Fruit fly (Drosophila melanogaster) S2 (cell line): ENCODE measurements around the gene CG2680.

Experiments
- CG8478 ChIP-seq: fragments of >200 bp; optimal IDR thresholded peaks from 2 replicates; lab custom pipeline; 2018
- CTCF ChIP-seq, 2 experiments: fragments of >200 bp; optimal IDR thresholded peaks; 2 replicates each; lab custom pipeline; 2018

The CG2680 gene

DNA sequence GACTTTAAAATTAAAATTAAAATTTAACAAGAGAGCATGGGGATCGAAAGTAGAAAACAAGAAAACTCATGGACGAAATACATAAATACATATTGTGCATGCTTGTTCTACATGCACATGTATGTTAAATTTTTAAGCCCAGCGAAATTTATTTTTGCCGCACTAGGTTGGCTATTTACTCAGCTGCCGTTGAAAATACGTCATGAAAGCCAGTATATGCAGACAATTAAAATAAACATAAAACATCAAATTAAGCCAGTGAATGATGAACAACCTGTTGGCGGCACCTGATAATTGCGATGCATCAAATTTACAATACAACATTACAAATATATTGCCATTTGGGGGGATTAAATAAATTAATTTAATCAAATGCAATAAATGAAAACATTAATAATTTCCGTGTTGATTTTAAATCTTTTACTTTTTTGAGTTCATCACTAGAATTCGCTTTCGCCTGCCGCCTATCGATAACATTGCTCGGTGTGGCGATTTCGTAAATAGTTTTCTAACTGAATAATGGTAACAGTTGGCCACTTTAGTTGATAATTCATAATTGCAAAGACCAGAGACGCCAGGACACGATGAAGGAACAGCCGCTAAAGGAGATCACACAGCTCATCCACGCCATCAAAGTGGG is 3.0 kb downstream of the CG2680 start, which contains the start of gene eIF2Bbeta:
Gene eIF2Bbeta, plus strand, starts transcription at position 438 of the 640 bp plus-strand sequence.
- no peak for TF ChIP-seq CTCF (optimal IDR thresholded peaks at IDR 0.05; lab: Kevin White, UChicago)

DNA sequence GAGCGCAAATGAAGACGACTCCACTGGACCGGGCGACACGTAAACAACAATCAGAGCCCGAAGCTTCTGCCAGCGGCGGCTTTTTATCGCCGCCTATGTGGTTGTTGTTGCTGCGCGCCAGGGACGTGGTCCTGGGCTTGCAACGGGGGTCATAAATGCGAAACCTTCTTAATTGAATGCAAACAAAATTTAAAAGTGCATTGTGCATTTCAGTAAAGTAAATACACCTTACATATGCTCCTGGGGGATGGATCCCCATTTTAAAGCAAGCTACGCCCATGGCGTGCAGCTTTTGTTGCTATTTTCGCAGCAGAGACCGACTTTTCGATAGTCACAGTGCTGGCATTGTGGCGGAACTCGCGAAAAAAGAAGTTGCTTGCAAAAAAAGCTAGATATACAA is 3.5 kb downstream of the CG2680 start, which contains the start of gene Ugalt:
Gene Ugalt, minus strand, starts transcription at position 160 of the 400 bp plus-strand sequence.
- TF ChIP-seq CG8478 (lab: Kevin White, UChicago) (no peak), CTCF (optimal IDR thresholded peaks at IDR 0.05; lab: Kevin White, UChicago) (no peak)

DNA sequence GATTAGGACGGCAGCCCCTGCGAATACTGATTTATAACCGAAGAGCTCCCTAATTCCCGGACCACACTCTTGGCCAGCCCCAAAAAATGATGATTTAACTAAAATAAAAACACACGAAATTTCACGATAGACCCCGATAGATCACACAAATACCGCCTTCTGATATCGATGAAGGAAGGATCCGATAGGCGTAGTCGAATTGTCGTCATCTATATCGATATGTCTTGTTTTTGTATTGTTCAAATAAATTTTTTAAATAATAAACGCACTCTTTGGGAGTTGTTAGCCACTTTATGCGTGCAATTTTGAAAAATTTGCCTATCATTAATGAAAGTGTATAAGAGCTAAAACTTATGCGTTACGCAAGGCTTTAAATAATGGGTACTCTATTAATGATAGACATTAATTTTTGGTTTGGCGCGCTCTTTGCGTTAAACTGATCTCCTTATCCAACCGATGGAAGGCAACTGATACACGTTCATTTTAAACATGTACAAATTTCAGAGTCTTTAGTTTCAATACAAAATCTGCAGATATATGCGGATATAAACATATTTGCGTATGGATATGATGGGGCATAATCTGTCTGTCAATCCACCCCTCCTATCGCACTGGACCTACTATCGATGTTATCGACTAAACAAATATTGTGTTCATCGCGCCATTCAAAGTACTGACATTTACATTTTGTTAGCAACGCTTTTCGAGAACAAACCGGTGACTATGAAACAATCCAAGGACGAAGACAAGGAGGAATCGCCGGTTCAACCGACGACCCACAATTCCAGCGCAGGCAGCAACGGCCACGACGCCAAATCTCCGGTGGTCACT is 8.9 kb downstream of the CG2680 start, which contains the start of the genes Spg7 and Lint-O:
Gene Spg7, minus strand, starts transcription at position 148 of the 831 bp plus-strand sequence.
Gene Lint-O, plus strand, starts transcription at position 638 of the 831 bp plus-strand sequence.
- no peak for TF ChIP-seq CTCF (optimal IDR thresholded peaks at IDR 0.05; lab: Kevin White, UChicago)
- TF ChIP-seq CG8478 (lab: Kevin White, UChicago): no peak

DNA sequence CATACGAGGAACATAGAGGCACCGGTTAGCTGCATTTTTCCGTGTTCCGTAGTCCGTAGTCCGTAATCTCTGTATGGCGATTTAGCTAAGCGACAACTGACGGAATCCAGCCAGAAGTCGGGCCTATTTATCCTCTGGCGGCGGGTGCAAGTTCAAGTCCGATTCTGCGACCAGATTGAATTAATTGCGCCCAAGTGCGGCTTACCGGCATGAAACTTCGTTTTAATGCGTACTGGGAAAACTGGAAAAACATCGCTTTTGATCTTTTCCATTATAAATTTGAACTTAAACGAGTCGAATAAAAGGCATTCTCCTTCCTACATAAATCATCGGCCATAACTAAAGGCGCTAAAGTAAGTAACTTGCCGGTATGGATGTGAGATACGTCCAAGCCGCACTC is 13.4 kb downstream of the CG2680 start, which contains the start of gene dyw:
Gene dyw, minus strand, starts transcription at position 101 of the 400 bp plus-strand sequence.
- TF ChIP-seq CTCF (optimal IDR thresholded peaks at IDR 0.05; lab: Kevin White, UChicago) (no peak), CG8478 (lab: Kevin White, UChicago) (no peak)

DNA sequence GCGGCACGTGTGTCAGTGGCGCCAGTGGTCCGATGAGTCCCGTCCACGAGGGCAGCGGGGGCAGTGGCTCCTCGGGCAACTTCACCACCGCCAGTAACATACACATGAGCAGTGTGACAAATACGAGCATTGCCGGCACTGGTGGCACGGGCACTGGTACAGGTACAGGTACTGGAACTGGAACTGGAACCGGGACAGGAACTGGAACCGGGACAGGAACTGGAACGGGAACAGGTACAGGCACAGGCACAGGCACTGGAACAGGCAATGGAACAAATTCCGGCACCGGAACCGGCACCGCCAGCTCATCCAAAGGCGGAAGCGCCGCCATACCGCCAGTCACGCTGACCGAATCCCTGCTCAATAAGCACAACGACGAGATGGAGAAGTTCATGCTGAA is 16.9 kb downstream of the CG2680 start:
- no peak for TF ChIP-seq CG8478 (lab: Kevin White, UChicago)
- TF ChIP-seq CTCF (optimal IDR thresholded peaks at IDR 0.05; lab: Kevin White, UChicago): no peak

DNA sequence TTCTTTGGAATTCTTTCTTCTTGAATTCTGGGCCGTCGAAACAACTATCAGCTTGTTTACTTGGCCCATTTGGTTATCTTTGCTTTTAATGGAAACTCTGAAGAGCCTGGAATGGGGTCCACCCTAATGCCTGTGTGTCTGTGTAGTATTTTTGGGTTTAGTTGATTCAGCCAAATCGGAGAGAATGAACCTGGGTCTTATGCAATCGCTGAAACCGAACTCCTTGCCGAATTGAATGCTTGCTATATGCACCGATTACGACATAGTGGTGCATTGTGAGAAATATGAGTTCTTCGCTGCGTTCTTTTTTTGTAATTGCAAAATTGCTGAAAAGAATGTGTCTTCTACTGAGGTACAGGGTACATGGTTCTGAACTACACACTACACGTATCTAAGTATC is 20.3 kb downstream of the CG2680 start:
- no peak for TF ChIP-seq CTCF (optimal IDR thresholded peaks at IDR 0.05; lab: Kevin White, UChicago)
- TF ChIP-seq CG8478 (lab: Kevin White, UChicago): no peak

DNA sequence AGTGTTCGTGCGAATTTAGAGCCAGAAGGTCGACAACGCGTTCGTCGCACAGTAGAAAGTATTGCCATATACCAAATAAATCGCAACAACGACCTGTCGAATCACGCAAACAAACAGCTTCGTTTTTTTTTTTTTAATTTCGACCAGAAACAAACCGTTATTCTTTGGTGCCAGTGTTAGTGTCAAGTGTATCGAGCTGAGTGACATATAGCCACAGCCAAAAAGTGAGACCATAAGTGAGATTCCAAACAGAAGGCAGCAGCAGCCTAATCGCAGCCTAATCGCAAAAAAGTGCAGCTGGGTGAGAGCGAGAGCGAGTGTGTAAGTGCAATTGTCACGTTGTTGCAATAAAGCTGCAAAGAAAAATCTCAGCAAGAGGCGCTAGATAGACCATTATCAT is 21.6 kb downstream of the CG2680 start, which contains the start of gene per:
Gene per, plus strand, starts transcription at position 1 of the 400 bp plus-strand sequence.
- no peak for TF ChIP-seq CTCF (optimal IDR thresholded peaks at IDR 0.05; lab: Kevin White, UChicago)
- TF ChIP-seq CG8478 (lab: Kevin White, UChicago): no peak

DNA sequence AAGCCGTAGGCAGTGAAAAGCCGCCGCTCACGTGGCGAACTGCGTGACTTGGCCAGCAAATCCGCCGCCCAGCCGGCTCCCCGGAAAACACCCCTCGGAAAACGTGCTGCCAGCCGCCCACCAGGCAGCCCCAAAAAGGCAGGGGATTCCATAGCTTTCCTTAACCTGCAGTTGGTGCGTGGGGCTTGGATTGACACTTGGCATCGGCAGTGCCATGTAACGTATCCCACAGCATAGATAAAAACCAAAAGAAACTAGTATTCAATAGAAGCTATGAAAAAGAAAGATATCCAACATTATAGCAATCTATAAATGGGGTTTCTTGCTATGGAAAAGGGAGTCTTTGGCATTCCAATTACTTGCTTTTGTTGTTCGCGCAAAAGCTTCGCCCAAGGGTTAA is 22.2 kb downstream of the CG2680 start:
- TF ChIP-seq CG8478 (lab: Kevin White, UChicago) (no peak), CTCF (optimal IDR thresholded peaks at IDR 0.05; lab: Kevin White, UChicago) (no peak)

DNA sequence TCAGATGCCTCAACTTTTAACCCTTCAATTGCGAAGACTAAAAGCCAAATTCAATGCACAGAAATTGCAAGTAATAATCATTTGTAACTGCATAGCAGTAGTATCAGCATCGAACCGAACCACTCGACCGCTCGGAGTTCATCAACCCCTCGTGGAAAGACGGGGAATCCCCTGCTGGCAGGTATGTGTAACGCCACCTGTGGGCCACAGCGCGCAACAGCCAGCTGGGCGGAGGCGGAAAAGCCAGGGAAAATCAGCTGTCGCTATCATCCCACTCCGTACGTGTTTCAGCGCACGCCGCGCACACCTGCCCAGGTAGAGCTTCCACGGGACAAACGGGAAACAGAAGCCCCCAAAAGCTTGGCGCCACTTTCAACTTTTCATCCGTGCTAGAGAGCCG is 22.8 kb downstream of the CG2680 start:
- TF ChIP-seq CTCF (optimal IDR thresholded peaks at IDR 0.05; lab: Kevin White, UChicago): peak; percentile 78 to 86
- no peak for TF ChIP-seq CG8478 (lab: Kevin White, UChicago)

DNA sequence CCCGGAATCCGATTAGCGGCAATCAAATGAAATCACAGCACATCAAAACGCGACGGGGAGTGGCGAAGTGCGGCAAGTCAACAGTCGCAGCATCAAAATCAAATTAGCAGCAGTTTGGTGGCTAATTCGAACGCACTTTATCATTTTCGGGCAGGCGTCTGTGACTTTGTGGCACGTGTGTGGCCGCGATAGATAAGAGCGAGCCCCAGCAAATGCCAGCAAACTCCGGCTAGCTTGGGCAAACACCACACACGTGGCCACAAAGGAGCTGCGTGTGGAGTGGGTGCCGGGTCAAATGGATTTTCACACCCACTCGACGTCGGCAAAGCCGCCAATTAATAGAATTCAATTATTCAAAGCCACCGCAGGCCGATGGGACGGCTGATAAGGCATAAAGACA is 23.3 kb downstream of the CG2680 start:
- no peak for TF ChIP-seq CTCF (optimal IDR thresholded peaks at IDR 0.05; lab: Kevin White, UChicago)
- no peak for TF ChIP-seq CG8478 (lab: Kevin White, UChicago)

DNA sequence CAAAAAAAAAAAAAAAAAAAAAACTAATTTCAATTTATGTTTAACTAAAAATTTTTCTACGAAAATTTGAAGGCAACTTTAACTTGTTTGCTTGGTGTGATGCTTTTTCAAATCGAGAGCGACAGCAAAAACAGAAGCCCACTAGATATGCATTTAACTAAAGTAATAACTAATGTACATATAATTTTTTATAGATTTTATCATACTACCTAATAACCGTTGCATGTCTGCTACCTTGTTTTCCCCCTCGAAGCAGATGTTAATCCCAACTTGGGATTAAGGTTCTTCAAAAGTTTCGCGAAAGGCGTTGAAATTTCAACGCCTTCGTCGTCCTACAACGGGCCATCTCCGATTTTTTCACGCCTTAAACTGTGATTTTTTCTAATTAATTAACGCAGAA is 24.4 kb downstream of the CG2680 start, which contains the start of gene CG2652:
Gene CG2652, minus strand, starts transcription at position 101 of the 400 bp plus-strand sequence.
- no peak for TF ChIP-seq CG8478 (lab: Kevin White, UChicago)
- no peak for TF ChIP-seq CTCF (optimal IDR thresholded peaks at IDR 0.05; lab: Kevin White, UChicago)

DNA sequence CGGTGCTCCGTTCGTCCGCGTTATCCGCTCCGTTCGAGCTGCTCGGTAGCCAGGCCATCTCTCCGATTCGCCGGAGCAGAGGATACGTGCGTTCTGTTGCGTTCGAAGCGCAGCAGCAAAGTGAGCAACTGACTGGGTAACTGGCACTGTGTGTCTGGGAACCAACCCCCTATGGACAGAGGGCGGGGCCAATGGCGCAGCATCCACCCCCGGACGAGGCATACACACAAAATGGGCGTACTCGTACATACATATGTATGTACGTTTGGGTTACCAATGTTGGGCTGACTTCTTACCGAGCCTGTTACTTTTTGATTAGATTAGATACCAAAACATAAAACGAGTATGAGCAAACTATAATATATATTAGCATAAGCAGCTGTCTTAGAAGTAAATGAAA is 25.6 kb downstream of the CG2680 start, which contains the start of gene HLH3B:
Gene HLH3B, minus strand, starts transcription at position 123 of the 400 bp plus-strand sequence.
- TF ChIP-seq CG8478 (lab: Kevin White, UChicago) (no peak), CTCF (optimal IDR thresholded peaks at IDR 0.05; lab: Kevin White, UChicago) (no peak)

DNA sequence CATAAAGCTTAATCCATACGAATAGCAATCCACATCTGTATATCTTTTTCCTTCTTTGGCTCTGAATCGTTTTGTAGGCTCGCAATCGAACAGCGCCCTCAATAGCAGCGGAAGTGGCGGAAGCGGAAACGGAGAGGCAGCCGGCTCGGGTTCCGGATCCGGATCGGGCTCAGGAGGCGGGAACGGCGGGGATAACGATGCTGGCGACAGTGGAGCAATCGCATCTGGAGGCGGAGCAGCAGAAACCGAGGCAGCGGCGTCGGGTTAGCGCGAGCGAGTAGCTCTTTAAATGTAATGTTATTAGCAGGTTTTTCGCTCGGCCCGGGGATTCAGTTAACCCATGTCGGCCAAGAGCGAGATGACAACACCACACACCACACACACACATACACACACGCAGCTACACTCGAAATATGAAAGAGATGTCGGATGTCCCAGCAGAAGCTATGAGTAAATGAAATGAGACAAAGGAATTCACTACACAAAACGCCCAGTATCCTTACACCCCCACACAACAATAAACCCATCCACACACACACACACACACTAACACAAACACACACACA is 30.1 kb downstream of the CG2680 start:
- no peak for TF ChIP-seq CTCF (optimal IDR thresholded peaks at IDR 0.05; lab: Kevin White, UChicago)
- no peak for TF ChIP-seq CG8478 (lab: Kevin White, UChicago)

DNA sequence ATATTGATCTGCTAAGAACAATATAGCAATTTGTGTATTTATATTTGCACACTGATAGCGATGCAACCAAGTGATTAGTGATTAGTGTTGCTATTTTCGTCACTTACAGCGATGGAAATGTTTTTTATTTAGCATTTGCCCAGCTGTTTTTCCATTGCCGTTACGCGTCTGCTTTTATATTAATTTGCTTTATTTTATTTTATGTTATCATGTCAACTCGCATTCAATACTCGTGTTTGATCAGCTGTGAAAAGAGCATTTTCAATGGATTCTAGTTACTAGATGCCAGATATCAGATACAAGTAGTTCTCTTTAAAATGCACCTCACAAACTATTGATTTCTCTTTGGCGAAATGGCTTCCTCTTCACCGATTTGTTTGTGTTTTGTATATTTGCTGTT is 43.8 kb downstream of the CG2680 start:
- TF ChIP-seq CG8478 (lab: Kevin White, UChicago) (no peak), CTCF (optimal IDR thresholded peaks at IDR 0.05; lab: Kevin White, UChicago) (no peak)
